Fruit fly (Drosophila melanogaster) whole organism, embryonic: ENCODE results near the gene Z600.

Source experiments
- ATbp ChIP-seq: fragments of 200-800 bp; sonication (Bioruptor generic); optimal IDR thresholded peaks from 2 replicates; lab custom pipeline; 2017; ENCODE audit warnings: missing biosample characterization, mild to moderate bottlenecking, missing genetic modification characterization, missing genetic modification reagents
- CG10209 ChIP-seq: fragments of 200-800 bp; sonication (Bioruptor generic); optimal IDR thresholded peaks from 3 replicates; lab custom pipeline; 2017; ENCODE audit warnings: missing biosample characterization, mild to moderate bottlenecking, missing genetic modification characterization, missing genetic modification reagents
- CG10431 ChIP-seq: fragments of 200-800 bp; sonication (Bioruptor generic); optimal IDR thresholded peaks from 3 replicates; lab custom pipeline; 2018; ENCODE audit warnings: missing biosample characterization, mild to moderate bottlenecking, missing genetic modification characterization
- CG10979 ChIP-seq: fragments of 200-800 bp; sonication (Bioruptor generic); optimal IDR thresholded peaks from 2 replicates; lab custom pipeline; 2018; ENCODE audit warnings: missing biosample characterization, mild to moderate bottlenecking, missing genetic modification characterization, moderate library complexity
- CG11504 ChIP-seq: fragments of 200-800 bp; sonication (Bioruptor generic); optimal IDR thresholded peaks from 3 replicates; lab custom pipeline; 2019; ENCODE audit warnings: missing biosample characterization, mild to moderate bottlenecking, missing genetic modification characterization, moderate library complexity
- CG11696 ChIP-seq: fragments of 200-800 bp; sonication (Bioruptor generic); IDR thresholded peaks from 2 replicates; pipeline ENCODE4 v1.3.6; 2022; ENCODE audit warnings: missing biosample characterization, missing genetic modification characterization
- CG17359 ChIP-seq: fragments of 200-800 bp; sonication (Bioruptor generic); optimal IDR thresholded peaks from 3 replicates; lab custom pipeline; 2018; ENCODE audit warnings: missing biosample characterization, mild to moderate bottlenecking, missing genetic modification characterization, moderate library complexity
- CG2120 ChIP-seq: fragments of 200-800 bp; sonication (Bioruptor generic); optimal IDR thresholded peaks from 3 replicates; lab custom pipeline; 2016; ENCODE audit warnings: missing biosample characterization, missing genetic modification characterization
- CG3065 ChIP-seq: fragments of 200-800 bp; sonication (Bioruptor generic); optimal IDR thresholded peaks from 2 replicates; lab custom pipeline; 2016; ENCODE audit warnings: missing biosample characterization, missing genetic modification characterization
- CG3407 ChIP-seq: fragments of 200-800 bp; sonication (Bioruptor generic); optimal IDR thresholded peaks from 2 replicates; lab custom pipeline; 2018; ENCODE audit warnings: missing biosample characterization, mild to moderate bottlenecking, missing genetic modification characterization
- CG3838 ChIP-seq: fragments of 200-800 bp; sonication (Bioruptor generic); optimal IDR thresholded peaks from 3 replicates; lab custom pipeline; 2016; ENCODE audit warnings: missing biosample characterization, missing genetic modification characterization
- CG4404 ChIP-seq: fragments of 200-800 bp; sonication (Bioruptor generic); IDR thresholded peaks from 2 replicates; pipeline ENCODE4 v1.3.6; 2022; ENCODE audit warnings: missing biosample characterization, missing genetic modification characterization
- CG4707 ChIP-seq: fragments of 200-800 bp; sonication (Bioruptor generic); optimal IDR thresholded peaks from 2 replicates; lab custom pipeline; 2018; ENCODE audit warnings: missing biosample characterization, mild to moderate bottlenecking, missing genetic modification characterization, moderate library complexity
- CG5180 ChIP-seq: fragments of 200-800 bp; sonication (Bioruptor generic); optimal IDR thresholded peaks from 3 replicates; lab custom pipeline; 2017; ENCODE audit warnings: missing biosample characterization, missing genetic modification characterization, mild to moderate bottlenecking, moderate library complexity, missing genetic modification reagents
- CG6175 ChIP-seq: fragments of 200-800 bp; sonication (Bioruptor generic); IDR thresholded peaks from 3 replicates; pipeline ENCODE4 v1.3.6; 2022; ENCODE audit warnings: missing biosample characterization, missing genetic modification characterization
- CG8765 ChIP-seq: fragments of 200-800 bp; sonication (Bioruptor generic); IDR thresholded peaks from 2 replicates; pipeline ENCODE4 v1.3.6; 2022; ENCODE audit warnings: missing biosample characterization, missing genetic modification characterization
- CG9215 ChIP-seq: fragments of 200-800 bp; sonication (Bioruptor generic); IDR thresholded peaks from 2 replicates; pipeline ENCODE4 v1.3.6; 2022; ENCODE audit warnings: missing biosample characterization, missing genetic modification characterization
- CG9437 ChIP-seq: fragments of 200-800 bp; sonication (Bioruptor generic); optimal IDR thresholded peaks from 2 replicates; lab custom pipeline; 2018; ENCODE audit warnings: missing biosample characterization, mild to moderate bottlenecking, missing genetic modification characterization
- CG9932 ChIP-seq: fragments of 200-800 bp; sonication (Bioruptor generic); IDR thresholded peaks from 2 replicates; pipeline ENCODE4 v1.3.6; 2022; ENCODE audit warnings: missing biosample characterization, missing genetic modification characterization
- CrebB ChIP-seq: fragments of 200-800 bp; sonication (Bioruptor generic); optimal IDR thresholded peaks from 3 replicates; lab custom pipeline; 2018; ENCODE audit warnings: missing biosample characterization, mild to moderate bottlenecking, missing genetic modification characterization
- D19B ChIP-seq: fragments of 200-800 bp; sonication (Bioruptor generic); optimal IDR thresholded peaks from 2 replicates; lab custom pipeline; 2017; ENCODE audit warnings: missing biosample characterization, mild to moderate bottlenecking, missing genetic modification characterization
- Fer1 ChIP-seq: fragments of 200-800 bp; sonication (Bioruptor generic); optimal IDR thresholded peaks from 2 replicates; lab custom pipeline; 2017; ENCODE audit warnings: missing biosample characterization, mild to moderate bottlenecking, missing genetic modification characterization
- Gug ChIP-seq: fragments of 200-800 bp; sonication (Bioruptor generic); IDR thresholded peaks from 4 replicates; pipeline ENCODE4 v1.3.6; 2022; ENCODE audit warnings: missing biosample characterization, missing genetic modification characterization
- H2.0 ChIP-seq: fragments of 200-800 bp; sonication (Bioruptor generic); IDR thresholded peaks from 2 replicates; pipeline ENCODE4 v1.3.6; 2022; ENCODE audit warnings: missing biosample characterization, missing genetic modification characterization
- Hmx ChIP-seq: fragments of 200-800 bp; sonication (Bioruptor generic); optimal IDR thresholded peaks from 2 replicates; lab custom pipeline; 2016; ENCODE audit warnings: missing biosample characterization, missing genetic modification characterization
- Hr39 ChIP-seq: fragments of >200 bp; optimal IDR thresholded peaks from 2 replicates; lab custom pipeline; 2017
- Hr78 ChIP-seq, 2 experiments: fragments of 200-800 bp in 1 of 2; fragments of >200 bp in 1 of 2; sonication (Bioruptor generic) in 1 of 2; optimal IDR thresholded peaks; 2 replicates each; lab custom pipeline; 2017 to 2019; ENCODE audit warnings: missing biosample characterization in 2 of 2, missing genetic modification characterization in 2 of 2, mild to moderate bottlenecking in 1 of 2, moderate library complexity in 1 of 2
- MESR4 ChIP-seq: fragments of 200-800 bp; sonication (Bioruptor generic); optimal IDR thresholded peaks from 2 replicates; lab custom pipeline; 2018; ENCODE audit warnings: missing biosample characterization, mild to moderate bottlenecking, missing genetic modification characterization, moderate library complexity
- Mes4 ChIP-seq: fragments of 200-800 bp; sonication (Bioruptor generic); optimal IDR thresholded peaks from 2 replicates; lab custom pipeline; 2016; ENCODE audit warnings: missing biosample characterization, missing genetic modification characterization
- Neu2 ChIP-seq: fragments of 200-800 bp; sonication (Bioruptor generic); optimal IDR thresholded peaks from 3 replicates; lab custom pipeline; 2016; ENCODE audit warnings: missing biosample characterization, missing genetic modification characterization, borderline replicate concordance
- Optix ChIP-seq: fragments of 200-800 bp; sonication (Bioruptor generic); IDR thresholded peaks from 3 replicates; pipeline ENCODE4 v1.3.6; 2022; ENCODE audit warnings: missing biosample characterization, missing genetic modification characterization
- Stat92E ChIP-seq, 3 experiments: fragments of >200 bp in 2 of 3; fragments of 200-800 bp in 1 of 3; sonication (Bioruptor generic) in 1 of 3; optimal IDR thresholded peaks; 2 replicates each; lab custom pipeline; 2017 to 2019; ENCODE audit warnings: missing biosample characterization in 3 of 3, missing genetic modification characterization in 3 of 3, mild to moderate bottlenecking in 1 of 3, moderate library complexity in 1 of 3
- Xbp1 ChIP-seq: fragments of 200-800 bp; sonication (Bioruptor generic); optimal IDR thresholded peaks from 3 replicates; lab custom pipeline; 2016; ENCODE audit warnings: missing biosample characterization, mild to moderate bottlenecking, missing genetic modification characterization
- bcd ChIP-seq: fragments of 200-800 bp; sonication (Bioruptor generic); optimal IDR thresholded peaks from 2 replicates; lab custom pipeline; 2017; ENCODE audit warnings: missing biosample characterization, mild to moderate bottlenecking, missing genetic modification characterization
- bowl ChIP-seq: fragments of 200-800 bp; sonication (Bioruptor generic); IDR thresholded peaks from 2 replicates; pipeline ENCODE4 v1.3.6; 2022; ENCODE audit warnings: missing biosample characterization, missing genetic modification characterization
- bsh ChIP-seq, 2 experiments: fragments of 200-800 bp; sonication (Bioruptor generic); optimal IDR thresholded peaks; 2 replicates each; lab custom pipeline; 2017 to 2018; ENCODE audit warnings: mild to moderate bottlenecking in 2 of 2, missing biosample characterization in 2 of 2, missing genetic modification characterization in 2 of 2, moderate library complexity in 1 of 2
- fd96Cb ChIP-seq: fragments of 200-800 bp; sonication (Bioruptor generic); optimal IDR thresholded peaks from 2 replicates; lab custom pipeline; 2018; ENCODE audit warnings: missing biosample characterization, mild to moderate bottlenecking, missing genetic modification characterization, moderate library complexity
- gfzf ChIP-seq: fragments of 200-800 bp; sonication (Bioruptor generic); optimal IDR thresholded peaks from 2 replicates; lab custom pipeline; 2016; ENCODE audit warnings: missing biosample characterization, mild to moderate bottlenecking, missing genetic modification characterization, moderate library complexity
- grau ChIP-seq: fragments of 200-800 bp; optimal IDR thresholded peaks from 3 replicates; lab custom pipeline; 2019; ENCODE audit warnings: missing biosample characterization, mild to moderate bottlenecking, missing genetic modification characterization, moderate library complexity
- jing ChIP-seq: fragments of 200-800 bp; sonication (Bioruptor generic); optimal IDR thresholded peaks from 2 replicates; lab custom pipeline; 2018; ENCODE audit warnings: missing biosample characterization, mild to moderate bottlenecking, missing genetic modification characterization
- jumu ChIP-seq: fragments of 200-800 bp; sonication (Bioruptor generic); optimal IDR thresholded peaks from 3 replicates; lab custom pipeline; 2016; ENCODE audit warnings: missing biosample characterization, missing genetic modification characterization
- lmd ChIP-seq: fragments of 200-800 bp; sonication (Bioruptor generic); IDR thresholded peaks from 2 replicates; pipeline ENCODE4 v1.3.6; 2022; ENCODE audit warnings: missing biosample characterization, missing genetic modification characterization
- mam ChIP-seq: fragments of 200-800 bp; sonication (Bioruptor generic); optimal IDR thresholded peaks from 3 replicates; lab custom pipeline; 2016; ENCODE audit warnings: missing biosample characterization, missing genetic modification characterization
- otp ChIP-seq: fragments of 200-800 bp; sonication (Bioruptor generic); IDR thresholded peaks from 3 replicates; pipeline ENCODE4, ENCODE4 v1.3.6; 2022; ENCODE audit warnings: missing biosample characterization, missing genetic modification characterization
- pfk ChIP-seq: fragments of 200-800 bp; sonication (Bioruptor generic); optimal IDR thresholded peaks from 2 replicates; lab custom pipeline; 2018; ENCODE audit warnings: missing biosample characterization, mild to moderate bottlenecking, missing genetic modification characterization, moderate library complexity
- sr ChIP-seq: fragments of 200-800 bp; sonication (Bioruptor generic); IDR thresholded peaks from 3 replicates; pipeline ENCODE4 v1.3.6; 2022; ENCODE audit warnings: missing biosample characterization, missing genetic modification characterization
- tap ChIP-seq: fragments of 200-800 bp; optimal IDR thresholded peaks from 3 replicates; lab custom pipeline; 2019; ENCODE audit warnings: missing biosample characterization, mild to moderate bottlenecking, missing genetic modification characterization, moderate library complexity
- tio ChIP-seq: fragments of 200-800 bp; sonication (Bioruptor generic); optimal IDR thresholded peaks from 2 replicates; lab custom pipeline; 2017; ENCODE audit warnings: missing biosample characterization, missing genetic modification characterization, inconsistent platforms
- ttk ChIP-seq: fragments of 200-800 bp; sonication (Bioruptor generic); IDR thresholded peaks from 2 replicates; pipeline ENCODE4 v2.1.2; 2022; ENCODE audit warnings: missing biosample characterization, missing genetic modification characterization
- zen2 ChIP-seq: fragments of 200-800 bp; sonication (Bioruptor generic); IDR thresholded peaks from 3 replicates; pipeline ENCODE4 v1.3.6; 2022; ENCODE audit warnings: missing biosample characterization, missing genetic modification characterization; ENCODE audit not compliant: partially characterized antibody

Z600 gene

dm6 chr3L:15493886-15494598 is 14.8 kb upstream of the Z600 start (continued):
- TF ChIP-seq tap (tag; lab: Kevin White, UChicago): peak; percentile 60
- peak; percentile 41; the same call in 1 of the 2 replicates for TF ChIP-seq lmd (GFP tag; lab: Robert Waterston, UW)
- TF ChIP-seq CG11504 (tag; lab: Kevin White, UChicago): peak; percentile 70
- no peak for TF ChIP-seq Mes4 (GFP tag; lab: Kevin White, UChicago)
- TF ChIP-seq CG5180 (GFP tag; lab: Kevin White, UChicago): no peak
- no peak for TF ChIP-seq CG9215
- TF ChIP-seq CG4707 (GFP tag; lab: Kevin White, UChicago): no peak
- TF ChIP-seq Fer1 (GFP tag; lab: Kevin White, UChicago): peak; percentile 28
- TF ChIP-seq grau (tag; lab: Kevin White, UChicago): peak; percentile 30
- no peak for TF ChIP-seq CG3065 (GFP tag; lab: Kevin White, UChicago)
- peak; percentile 53; the same call in 2 of the 3 replicates for TF ChIP-seq sr (GFP tag; lab: Robert Waterston, UW)
- no peak for TF ChIP-seq CG9437 (GFP tag; lab: Kevin White, UChicago)
- no peak for TF ChIP-seq CG3838 (GFP tag; lab: Kevin White, UChicago)
- TF ChIP-seq CG17359: peak; percentile 48
- TF ChIP-seq Xbp1 (GFP tag; lab: Kevin White, UChicago): no peak
- no peak for TF ChIP-seq mam (GFP tag; lab: Kevin White, UChicago)
- TF ChIP-seq D19B (GFP tag; lab: Kevin White, UChicago): peak; percentile 3
- no peak for TF ChIP-seq CG4404 (GFP tag; lab: Robert Waterston, UW)
- TF ChIP-seq jing: no peak
- no peak for TF ChIP-seq CG10979 (tag; lab: Kevin White, UChicago)
- TF ChIP-seq H2.0 (GFP tag; lab: Robert Waterston, UW): no peak
- TF ChIP-seq ATbp: peak; percentile 40
- no peak for TF ChIP-seq jumu
- TF ChIP-seq CG10431 (GFP tag; lab: Kevin White, UChicago): no peak
- TF ChIP-seq Neu2 (GFP tag; lab: Kevin White, UChicago): no peak
- peak in 1 of 2 experiments; percentile 25 for TF ChIP-seq Hr78 (GFP tag; optimal IDR thresholded peaks at IDR 0.05; lab: Kevin White, UChicago)
- no peak for TF ChIP-seq zen2 (GFP tag; lab: Robert Waterston, UW)
- no peak for TF ChIP-seq Hr39 (lab: Kevin White, UChicago)
- no peak for TF ChIP-seq CG8765 (GFP tag; lab: Robert Waterston, UW)
- TF ChIP-seq CG6175 (GFP tag; lab: Robert Waterston, UW): no peak
- TF ChIP-seq CG11696 (GFP tag; lab: Robert Waterston, UW): peak; percentile 77
- TF ChIP-seq tio (GFP tag; lab: Kevin White, UChicago): no peak
- peak; percentile 56 for TF ChIP-seq fd96Cb (tag; lab: Kevin White, UChicago)
- no peak for TF ChIP-seq gfzf (GFP tag; lab: Kevin White, UChicago)
- TF ChIP-seq CrebB (tag; lab: Kevin White, UChicago): no peak
- TF ChIP-seq Optix (GFP tag; lab: Robert Waterston, UW): no peak
- TF ChIP-seq otp (GFP tag; lab: Robert Waterston, UW): no peak
- TF ChIP-seq bowl (GFP tag; lab: Robert Waterston, UW): no peak
- TF ChIP-seq CG3407 (GFP tag; lab: Kevin White, UChicago): no peak
- TF ChIP-seq Gug (GFP tag; lab: Robert Waterston, UW): no peak
- no peak for TF ChIP-seq CG2120 (GFP tag; lab: Kevin White, UChicago)
- no peak for TF ChIP-seq MESR4 (GFP tag; lab: Kevin White, UChicago)
- TF ChIP-seq ttk (GFP tag; lab: Robert Waterston, UW): no peak
- TF ChIP-seq Stat92E (GFP tag; optimal IDR thresholded peaks at IDR 0.05; lab: Kevin White, UChicago): no peak
- no peak for TF ChIP-seq CG10209 (GFP tag; lab: Kevin White, UChicago)
- peak in 1 of 2 experiments; percentile 1 for TF ChIP-seq bsh (GFP tag; optimal IDR thresholded peaks at IDR 0.05; lab: Kevin White, UChicago)
- no peak for TF ChIP-seq Hmx
- TF ChIP-seq pfk (GFP tag; lab: Kevin White, UChicago): no peak
- peak; percentile 37; the same call in 1 of the 2 replicates for TF ChIP-seq CG9932 (GFP tag; lab: Robert Waterston, UW)
- TF ChIP-seq bcd (GFP tag; lab: Kevin White, UChicago): peak; percentile 34
